Worm (Caenorhabditis elegans) whole organism, early embryonic: ENCODE data around the gene ceh-89.

Experiments
- B0310.2 ChIP-seq: sonication (generic microtip); optimal IDR thresholded peaks from 2 replicates; lab custom pipeline; 2016; ENCODE audit warnings: mild to moderate bottlenecking, missing genetic modification characterization, missing compliant biosample characterization
- F13C5.2 ChIP-seq: sonication (generic microtip); optimal IDR thresholded peaks from 2 replicates; lab custom pipeline; 2017; ENCODE audit warnings: mild to moderate bottlenecking, missing genetic modification characterization, inconsistent platforms, missing compliant biosample characterization
- aly-1 ChIP-seq: sonication (generic microtip); optimal IDR thresholded peaks from 2 replicates; lab custom pipeline; 2016; ENCODE audit warnings: missing genetic modification characterization, missing compliant biosample characterization
- ama-1 ChIP-seq: fragments of 150-350 bp; optimal IDR thresholded peaks from 2 replicates; lab custom pipeline; 2014
- ceh-13 ChIP-seq: fragments of 200-800 bp; sonication (Bioruptor generic); optimal IDR thresholded peaks from 2 replicates; lab custom pipeline; 2018; ENCODE audit warnings: mild to moderate bottlenecking, missing genetic modification characterization, missing compliant biosample characterization
- ceh-36 ChIP-seq: sonication (generic microtip); optimal IDR thresholded peaks from 2 replicates; lab custom pipeline; 2016; ENCODE audit warnings: missing genetic modification characterization, inconsistent platforms, missing compliant biosample characterization
- ets-7 ChIP-seq: sonication (generic microtip); optimal IDR thresholded peaks from 2 replicates; lab custom pipeline; 2016; ENCODE audit warnings: missing genotype, missing genetic modification characterization, missing compliant biosample characterization
- flt-1 ChIP-seq: fragments of 200-800 bp; sonication (Bioruptor generic); IDR thresholded peaks from 2 replicates; pipeline ENCODE4 v1.3.6; 2022; ENCODE audit warnings: missing genetic modification characterization, missing compliant biosample characterization
- hmbx-1 ChIP-seq: sonication (generic microtip); optimal IDR thresholded peaks from 2 replicates; lab custom pipeline; 2016; ENCODE audit warnings: mild to moderate bottlenecking, missing genetic modification characterization, missing compliant biosample characterization
- hmg-4 ChIP-seq: fragments of 200-800 bp; sonication (Bioruptor generic); optimal IDR thresholded peaks from 2 replicates; lab custom pipeline; 2018; ENCODE audit warnings: mild to moderate bottlenecking, missing genetic modification characterization, missing compliant biosample characterization
- hnd-1 ChIP-seq: sonication (generic microtip); optimal IDR thresholded peaks from 2 replicates; lab custom pipeline; 2016; ENCODE audit warnings: missing genetic modification characterization, missing compliant biosample characterization
- pes-1 ChIP-seq: fragments of 200-800 bp; sonication (Bioruptor generic); IDR thresholded peaks from 2 replicates; pipeline ENCODE4 v1.3.6; 2022; ENCODE audit warnings: missing genetic modification reagents, missing genetic modification characterization, missing compliant biosample characterization
- scrt-1 ChIP-seq: fragments of 200-800 bp; sonication (Bioruptor generic); IDR thresholded peaks from 2 replicates; pipeline ENCODE4 v1.3.6; 2022; ENCODE audit warnings: missing genetic modification characterization, missing compliant biosample characterization
- sea-1 ChIP-seq: fragments of 200-800 bp; sonication (Bioruptor generic); conservative IDR thresholded peaks from 2 replicates; pipeline ENCODE4 v1.3.6; 2022; ENCODE audit warnings: missing genetic modification characterization, missing compliant biosample characterization
- tbx-11 ChIP-seq: fragments of 200-800 bp; sonication (Bioruptor generic); IDR thresholded peaks from 2 replicates; pipeline ENCODE4 v1.3.6; 2022; ENCODE audit warnings: missing genetic modification characterization, missing compliant biosample characterization
- tbx-37 ChIP-seq: fragments of 200-800 bp; sonication (Bioruptor generic); conservative IDR thresholded peaks from 2 replicates; pipeline ENCODE4 v1.3.6; 2022; ENCODE audit warnings: missing genetic modification reagents, missing genetic modification characterization, missing compliant biosample characterization
- tra-4 ChIP-seq: sonication (generic microtip); optimal IDR thresholded peaks from 2 replicates; lab custom pipeline; 2017; ENCODE audit warnings: missing genetic modification characterization, missing compliant biosample characterization

The ceh-89 gene

ce11 chrX:14179488-14179887 lies 37.7 kb downstream of the ceh-89 start:
- TF ChIP-seq flt-1 (GFP tag; lab: Robert Waterston, UW) (no peak), pes-1 (GFP tag; lab: Robert Waterston, UW) (no peak), hmbx-1 (tag; lab: Kevin White, UChicago) (no peak), ets-7 (tag; lab: Kevin White, UChicago) (no peak), tbx-11 (no peak), F13C5.2 (tag; lab: Kevin White, UChicago) (no peak), ceh-36 (tag; lab: Kevin White, UChicago) (no peak), B0310.2 (no peak)

- TF ChIP-seq tbx-11 (no peak), sea-1 (GFP tag; lab: Robert Waterston, UW) (no peak), tra-4 (tag; lab: Kevin White, UChicago) (no peak), hnd-1 (no peak), F13C5.2 (tag; lab: Kevin White, UChicago) (no peak), hmg-4 (GFP tag; lab: Kevin White, UChicago) (no peak), B0310.2 (no peak)
Observed at ce11 chrX:14180151-14180550, 38.4 kb downstream of the ceh-89 start, which contains the start of gene C37E2.3. Gene C37E2.3 (plus strand): TSS chrX:14180451.

ce11 chrX:14182514-14182913 lies 40.8 kb downstream of the ceh-89 start:
- TF ChIP-seq ets-7 (tag; lab: Kevin White, UChicago) (no peak), ceh-36 (tag; lab: Kevin White, UChicago) (no peak), ama-1 (lab: Kevin White, UChicago) (no peak), F13C5.2 (tag; lab: Kevin White, UChicago) (no peak), ceh-13 (GFP tag; lab: Kevin White, UChicago) (no peak), tra-4 (tag; lab: Kevin White, UChicago) (no peak), hmbx-1 (tag; lab: Kevin White, UChicago) (no peak), B0310.2 (no peak), tbx-37 (GFP tag; lab: Robert Waterston, UW) (no peak), tbx-11 (no peak), pes-1 (GFP tag; lab: Robert Waterston, UW) (no peak), sea-1 (GFP tag; lab: Robert Waterston, UW) (no peak), hnd-1 (no peak), flt-1 (GFP tag; lab: Robert Waterston, UW) (no peak), aly-1 (no peak), hmg-4 (GFP tag; lab: Kevin White, UChicago) (no peak), scrt-1 (GFP tag; lab: Robert Waterston, UW) (no peak)

- no peak for TF ChIP-seq tra-4 (tag; lab: Kevin White, UChicago)
- peak; percentile 36 for TF ChIP-seq ceh-36 (tag; lab: Kevin White, UChicago)
Observed at ce11 chrX:14185631-14186030, 43.9 kb downstream of the ceh-89 start.

- no peak for TF ChIP-seq ceh-36 (tag; lab: Kevin White, UChicago)
Observed at ce11 chrX:14186466-14186865, 44.7 kb downstream of the ceh-89 start, which contains the start of gene ceh-36. Gene ceh-36 (minus strand): TSS chrX:14186566.

- no peak for TF ChIP-seq sea-1 (GFP tag; lab: Robert Waterston, UW)
- TF ChIP-seq tra-4 (tag; lab: Kevin White, UChicago) = no peak
- no peak for TF ChIP-seq B0310.2
- TF ChIP-seq pes-1 (GFP tag; lab: Robert Waterston, UW) = no peak
- no peak for TF ChIP-seq F13C5.2 (tag; lab: Kevin White, UChicago)
- no peak for TF ChIP-seq tbx-11
- no peak for TF ChIP-seq ceh-36 (tag; lab: Kevin White, UChicago)
- no peak for TF ChIP-seq flt-1 (GFP tag; lab: Robert Waterston, UW)
- no peak for TF ChIP-seq scrt-1 (GFP tag; lab: Robert Waterston, UW)
- no peak for TF ChIP-seq ama-1 (lab: Kevin White, UChicago)
Observed at ce11 chrX:14194251-14194650, 52.5 kb downstream of the ceh-89 start.
